4 fruit fly cellular contexts compared by ENCODE assay signal in the genomic region with DNA sequence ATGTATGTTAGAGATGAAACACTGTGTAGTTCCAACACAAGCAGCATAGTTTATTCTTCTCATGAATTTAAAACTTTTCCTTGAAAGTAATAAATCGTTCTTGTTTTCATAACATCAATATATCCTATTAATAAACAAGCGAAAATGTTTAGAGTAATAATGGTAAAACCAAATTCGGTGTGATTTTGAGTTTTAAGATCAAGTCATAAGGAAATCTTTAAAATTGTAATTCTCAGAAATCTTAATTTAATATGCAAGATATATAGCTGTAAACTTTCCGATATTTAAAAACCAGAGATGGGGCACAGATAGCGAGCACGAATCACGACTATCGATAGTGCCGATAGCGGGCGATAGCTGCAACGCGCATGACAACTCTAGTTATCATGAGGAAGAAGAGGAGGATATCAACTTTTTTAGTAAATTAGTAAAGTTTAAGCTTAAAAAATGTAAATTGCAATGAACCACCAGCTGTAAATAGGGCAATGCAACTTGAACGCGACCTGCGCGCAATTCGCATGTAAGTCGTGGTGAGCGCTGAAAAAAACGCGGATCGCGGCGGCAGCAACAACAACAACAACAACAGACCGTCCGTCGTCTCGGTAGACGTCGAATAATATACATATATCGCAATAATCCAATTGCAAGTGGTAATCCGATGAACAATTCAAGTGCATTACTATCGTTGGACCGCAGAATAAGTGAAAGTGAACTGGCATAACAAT.
TF ChIP-seq lines count a peak whose summit lies in the region.

Gene Fibp, minus strand, starts transcription at position 161 of the 725 bp plus-strand sequence.
Gene Deaf1, plus strand, starts transcription at position 368 of the 725 bp plus-strand sequence.

TF ChIP-seq in whole organism, adult, 20 proteins besides CTCF, POLR2A, EP300 and RAD21 (continued from another document):
- peak; percentile 59 for TF ChIP-seq pad (GFP tag; optimal IDR thresholded peaks at IDR 0.05; lab: Kevin White, UChicago)
- no peak for TF ChIP-seq cic (GFP tag; optimal IDR thresholded peaks at IDR 0.05; lab: Kevin White, UChicago)
- peak; percentile 81 for TF ChIP-seq Crg-1 (GFP tag; optimal IDR thresholded peaks at IDR 0.05; lab: Kevin White, UChicago)
- peak; percentile 94 for TF ChIP-seq toe (GFP tag; optimal IDR thresholded peaks at IDR 0.05; lab: Kevin White, UChicago)

TF ChIP-seq in whole organism, embryonic, 481 proteins besides CTCF, POLR2A, EP300 and RAD21 (continued from another document and continues in another):
- TF ChIP-seq sc (optimal IDR thresholded peaks at IDR 0.05; lab: Kevin White, UChicago) = no peak
- TF ChIP-seq sc (GFP tag; optimal IDR thresholded peaks at IDR 0.05; lab: Kevin White, UChicago) = peak; percentile 11
- no peak for TF ChIP-seq CG7745 (tag; optimal IDR thresholded peaks at IDR 0.05; lab: Kevin White, UChicago)
- no peak for TF ChIP-seq peb (GFP tag; IDR thresholded peaks at IDR 0.05; lab: Robert Waterston, UW)
- peak; percentile 76 for TF ChIP-seq CG12942 (GFP tag; optimal IDR thresholded peaks at IDR 0.05; lab: Kevin White, UChicago)
- peak; percentile 32; the same call in 1 of the 2 replicates for TF ChIP-seq cas (GFP tag; IDR thresholded peaks at IDR 0.05; lab: Robert Waterston, UW)
- peak in 1 of 2 experiments; percentile 59 for TF ChIP-seq bsh (GFP tag; optimal IDR thresholded peaks at IDR 0.05; lab: Kevin White, UChicago)
- TF ChIP-seq ap (GFP tag; IDR thresholded peaks at IDR 0.05; lab: Robert Waterston, UW) = peak; percentile 44; the same call in 1 of the 2 replicates
- TF ChIP-seq CG9797 (GFP tag; optimal IDR thresholded peaks at IDR 0.05; lab: Kevin White, UChicago) = peak; percentile 51
- peak; percentile 32 for TF ChIP-seq Jarid2 (GFP tag; optimal IDR thresholded peaks at IDR 0.05; lab: Kevin White, UChicago)
- TF ChIP-seq H2.0 (GFP tag; IDR thresholded peaks at IDR 0.05; lab: Robert Waterston, UW) = peak; percentile 51; the same call in 1 of the 2 replicates
- TF ChIP-seq hkb (optimal IDR thresholded peaks at IDR 0.05; lab: Kevin White, UChicago) = no peak
- no peak for TF ChIP-seq hkb (GFP tag; IDR thresholded peaks at IDR 0.05; lab: Robert Waterston, UW)
- peak; percentile 60; the same call in 1 of the 2 replicates for TF ChIP-seq CG14014 (GFP tag; IDR thresholded peaks at IDR 0.05; lab: Robert Waterston, UW)
- TF ChIP-seq dan (GFP tag; IDR thresholded peaks at IDR 0.05; lab: Robert Waterston, UW) = no peak
- TF ChIP-seq lov (optimal IDR thresholded peaks at IDR 0.05; lab: Kevin White, UChicago) = no peak
- 0 out of 3 replicates have a peak, but pooled peaks have one; percentile 22 for TF ChIP-seq lov (GFP tag; IDR thresholded peaks at IDR 0.05; lab: Robert Waterston, UW)
- no peak for TF ChIP-seq ftz-f1 (GFP tag; optimal IDR thresholded peaks at IDR 0.05; lab: Kevin White, UChicago)
- TF ChIP-seq Med (GFP tag; lab: Kevin White, UChicago) = peak; percentile 94
- peak; percentile 99 for TF ChIP-seq Bgb (GFP tag; IDR thresholded peaks at IDR 0.05; lab: Robert Waterston, UW; ENCODE audit: partially characterized antibody)
- no peak; the same call in 2 of the 3 replicates for TF ChIP-seq croc (GFP tag; conservative IDR thresholded peaks at IDR 0.05; lab: Robert Waterston, UW)
- TF ChIP-seq tup (GFP tag; optimal IDR thresholded peaks at IDR 0.05; lab: Kevin White, UChicago) = no peak
- TF ChIP-seq Fer1 (GFP tag; optimal IDR thresholded peaks at IDR 0.05; lab: Kevin White, UChicago) = peak; percentile 24
- no peak for TF ChIP-seq cwo (GFP tag; optimal IDR thresholded peaks at IDR 0.05; lab: Kevin White, UChicago)
- no peak for TF ChIP-seq CG4707 (GFP tag; optimal IDR thresholded peaks at IDR 0.05; lab: Kevin White, UChicago)
- no peak for TF ChIP-seq CG17612 (GFP tag; IDR thresholded peaks at IDR 0.05; lab: Robert Waterston, UW)
- TF ChIP-seq CG6765 (GFP tag; optimal IDR thresholded peaks at IDR 0.05; lab: Kevin White, UChicago) = no peak
- peak; percentile 43 for TF ChIP-seq CG12236 (GFP tag; optimal IDR thresholded peaks at IDR 0.05; lab: Kevin White, UChicago)
- TF ChIP-seq CG31388 (GFP tag; optimal IDR thresholded peaks at IDR 0.05; lab: Kevin White, UChicago) = peak; percentile 49
- TF ChIP-seq CG16815 (GFP tag; optimal IDR thresholded peaks at IDR 0.05; lab: Kevin White, UChicago) = peak; percentile 74
- TF ChIP-seq gcm2 (GFP tag; optimal IDR thresholded peaks at IDR 0.05; lab: Kevin White, UChicago) = peak; percentile 14
- TF ChIP-seq CG6272 (GFP tag; IDR thresholded peaks at IDR 0.05; lab: Robert Waterston, UW) = peak; percentile 84
- peak; percentile 49; the same call in 1 of the 2 replicates for TF ChIP-seq CG4404 (GFP tag; IDR thresholded peaks at IDR 0.05; lab: Robert Waterston, UW)
- TF ChIP-seq CG8089 (GFP tag; optimal IDR thresholded peaks at IDR 0.05; lab: Kevin White, UChicago) = peak; percentile 66
- peak; percentile 73 to 82 for TF ChIP-seq Hr51 (GFP tag; optimal IDR thresholded peaks at IDR 0.05; lab: Kevin White, UChicago)
- no peak for TF ChIP-seq z (GFP tag; IDR thresholded peaks at IDR 0.05; lab: Robert Waterston, UW)
- no peak for TF ChIP-seq chm (GFP tag; IDR thresholded peaks at IDR 0.05; lab: Robert Waterston, UW)
- peak; percentile 8 for TF ChIP-seq CG7987 (GFP tag; optimal IDR thresholded peaks at IDR 0.05; lab: Kevin White, UChicago)
- TF ChIP-seq CG1024 (GFP tag; IDR thresholded peaks at IDR 0.05; lab: Robert Waterston, UW) = no peak

TF ChIP-seq in whole organism, prepupa, 60 proteins besides CTCF, POLR2A, EP300 and RAD21 (continued from another document and continues in another):
- TF ChIP-seq Hr39 (GFP tag; optimal IDR thresholded peaks at IDR 0.05; lab: Kevin White, UChicago) (peak; percentile 88), CG11902 (GFP tag; optimal IDR thresholded peaks at IDR 0.05; lab: Kevin White, UChicago) (peak; percentile 70), eg (GFP tag; IDR thresholded peaks at IDR 0.05; lab: Robert Waterston, UW) (peak; percentile 43; the same call in 2 of the 3 replicates), fd85E (GFP tag; optimal IDR thresholded peaks at IDR 0.05; lab: Kevin White, UChicago) (no peak), lz (GFP tag; optimal IDR thresholded peaks at IDR 0.05; lab: Kevin White, UChicago) (peak; percentile 87), CG6854 (GFP tag; optimal IDR thresholded peaks at IDR 0.05; lab: Kevin White, UChicago) (no peak), salr (GFP tag; optimal IDR thresholded peaks at IDR 0.05; lab: Kevin White, UChicago) (peak in 1 of 2 experiments; percentile 4), Gug (GFP tag; IDR thresholded peaks at IDR 0.05; lab: Robert Waterston, UW) (peak; percentile 14), Smox (GFP tag; optimal IDR thresholded peaks at IDR 0.05; lab: Kevin White, UChicago) (peak; percentile 14), CG15336 (GFP tag; IDR thresholded peaks at IDR 0.05; lab: Robert Waterston, UW) (0 out of 2 replicates have a peak, but pooled peaks have one; percentile 10), CG1621 (tag; optimal IDR thresholded peaks at IDR 0.05; lab: Kevin White, UChicago) (peak; percentile 18), esn (GFP tag; optimal IDR thresholded peaks at IDR 0.05; lab: Kevin White, UChicago) (peak; percentile 86), CG6808 (GFP tag; optimal IDR thresholded peaks at IDR 0.05; lab: Kevin White, UChicago) (no peak), vri (GFP tag; optimal IDR thresholded peaks at IDR 0.05; lab: Kevin White, UChicago) (no peak), CG16779 (tag; optimal IDR thresholded peaks at IDR 0.05; lab: Kevin White, UChicago) (no peak), CG31627 (GFP tag; optimal IDR thresholded peaks at IDR 0.05; lab: Kevin White, UChicago) (peak; percentile 91), Met (GFP tag; optimal IDR thresholded peaks at IDR 0.05; lab: Kevin White, UChicago) (peak; percentile 77), fd59A (GFP tag; optimal IDR thresholded peaks at IDR 0.05; lab: Kevin White, UChicago) (peak; percentile 39), Lpt (GFP tag; optimal IDR thresholded peaks at IDR 0.05; lab: Kevin White, UChicago) (peak; percentile 47), svp (GFP tag; lab: Kevin White, UChicago) (no peak), CG6276 (GFP tag; optimal IDR thresholded peaks at IDR 0.05; lab: Kevin White, UChicago) (no peak), CG8632 (GFP tag; optimal IDR thresholded peaks at IDR 0.05; lab: Kevin White, UChicago) (peak; percentile 66), spab (GFP tag; optimal IDR thresholded peaks at IDR 0.05; lab: Kevin White, UChicago) (no peak), CG10631 (GFP tag; optimal IDR thresholded peaks at IDR 0.05; lab: Kevin White, UChicago) (peak; percentile 84), CG8319 (GFP tag; optimal IDR thresholded peaks at IDR 0.05; lab: Kevin White, UChicago) (no peak), fkh (GFP tag; optimal IDR thresholded peaks at IDR 0.05; lab: Kevin White, UChicago) (peak; percentile 28), Eip78C (GFP tag; lab: Kevin White, UChicago) (peak; percentile 91), Hr4 (GFP tag; optimal IDR thresholded peaks at IDR 0.05; lab: Kevin White, UChicago) (peak; percentile 79), Sox14 (GFP tag; optimal IDR thresholded peaks at IDR 0.05; lab: Kevin White, UChicago) (peak; percentile 79), CG9139 (GFP tag; optimal IDR thresholded peaks at IDR 0.05; lab: Kevin White, UChicago) (no peak), achi (GFP tag; optimal IDR thresholded peaks at IDR 0.05; lab: Kevin White, UChicago) (no peak), Ets96B (tag; optimal IDR thresholded peaks at IDR 0.05; lab: Kevin White, UChicago) (peak; percentile 64), ss (GFP tag; optimal IDR thresholded peaks at IDR 0.05; lab: Kevin White, UChicago) (peak in 1 of 2 experiments; percentile 9), CG3032 (tag; optimal IDR thresholded peaks at IDR 0.05; lab: Kevin White, UChicago) (peak; percentile 77), CG3919 (GFP tag; optimal IDR thresholded peaks at IDR 0.05; lab: Kevin White, UChicago) (peak; percentile 72), CG4318 (GFP tag; optimal IDR thresholded peaks at IDR 0.05; lab: Kevin White, UChicago) (peak; percentile 61), CG10669 (GFP tag; optimal IDR thresholded peaks at IDR 0.05; lab: Kevin White, UChicago) (peak; percentile 55), OdsH (GFP tag; optimal IDR thresholded peaks at IDR 0.05; lab: Kevin White, UChicago) (no peak), CG11294 (GFP tag; IDR thresholded peaks at IDR 0.05; lab: Robert Waterston, UW) (no peak; the same call in 1 of the 2 replicates), dac (GFP tag; optimal IDR thresholded peaks at IDR 0.05; lab: Kevin White, UChicago) (peak; percentile 21), dsx (GFP tag; optimal IDR thresholded peaks at IDR 0.05; lab: Kevin White, UChicago; ENCODE audit: poor library complexity, severe bottlenecking) (peak; percentile 37), cyc (GFP tag; optimal IDR thresholded peaks at IDR 0.05; lab: Kevin White, UChicago) (peak; percentile 94)

TF ChIP-seq in whole organism, wandering third instar larva, 38 proteins besides CTCF, POLR2A, EP300 and RAD21 (continued from another document):
- peak; percentile 59 for TF ChIP-seq CG9705 (GFP tag; optimal IDR thresholded peaks at IDR 0.05; lab: Kevin White, UChicago)
- peak; percentile 76 for TF ChIP-seq ey (GFP tag; optimal IDR thresholded peaks at IDR 0.05; lab: Kevin White, UChicago)
- no peak for TF ChIP-seq Rel (GFP tag; optimal IDR thresholded peaks at IDR 0.05; lab: Kevin White, UChicago)
- TF ChIP-seq Rel (tag; optimal IDR thresholded peaks at IDR 0.05; lab: Kevin White, UChicago) = no peak
- TF ChIP-seq sv (GFP tag; optimal IDR thresholded peaks at IDR 0.05; lab: Kevin White, UChicago) = peak; percentile 74
- peak; percentile 67 for TF ChIP-seq Hr83 (GFP tag; optimal IDR thresholded peaks at IDR 0.05; lab: Kevin White, UChicago; ENCODE audit: poor library complexity, severe bottlenecking)
- peak; percentile 81 for TF ChIP-seq br (GFP tag; optimal IDR thresholded peaks at IDR 0.05; lab: Kevin White, UChicago)
- peak; percentile 90 for TF ChIP-seq woc (GFP tag; optimal IDR thresholded peaks at IDR 0.05; lab: Kevin White, UChicago)
